Fruit fly (Drosophila melanogaster) whole organism, adult: ENCODE data around the gene CG43245.

Experiments
- CG11617 ChIP-seq: fragments of 200-800 bp; sonication (Bioruptor generic); optimal IDR thresholded peaks from 2 replicates; lab custom pipeline; 2017; ENCODE audit warnings: mild to moderate bottlenecking, missing biosample characterization, missing genetic modification reagents, missing genetic modification characterization
- CG12768 ChIP-seq: fragments of 200-800 bp; sonication (Bioruptor generic); optimal IDR thresholded peaks from 2 replicates; lab custom pipeline; 2017; ENCODE audit warnings: missing biosample characterization, missing genetic modification characterization, mild to moderate bottlenecking, moderate library complexity, missing genetic modification reagents
- CG14711 ChIP-seq: fragments of 200-800 bp; sonication (Bioruptor generic); optimal IDR thresholded peaks from 2 replicates; lab custom pipeline; 2018; ENCODE audit warnings: missing biosample characterization, mild to moderate bottlenecking, missing genetic modification characterization, moderate library complexity
- CG1620 ChIP-seq: fragments of 200-800 bp; sonication (Bioruptor generic); optimal IDR thresholded peaks from 2 replicates; lab custom pipeline; 2016; ENCODE audit warnings: missing biosample characterization, missing genetic modification characterization
- CG33017 ChIP-seq: fragments of 200-800 bp; sonication (Bioruptor generic); optimal IDR thresholded peaks from 2 replicates; lab custom pipeline; 2018; ENCODE audit warnings: missing biosample characterization, mild to moderate bottlenecking, missing genetic modification characterization, moderate library complexity
- CG5204 ChIP-seq: fragments of 200-800 bp; sonication (Bioruptor generic); optimal IDR thresholded peaks from 2 replicates; lab custom pipeline; 2016; ENCODE audit warnings: missing biosample characterization, missing genetic modification characterization
- CG7045 ChIP-seq: fragments of 200-800 bp; sonication (Bioruptor generic); optimal IDR thresholded peaks from 2 replicates; lab custom pipeline; 2017; ENCODE audit warnings: missing biosample characterization, mild to moderate bottlenecking, missing genetic modification characterization
- CG7101 ChIP-seq: fragments of 200-800 bp; sonication (Bioruptor generic); optimal IDR thresholded peaks from 2 replicates; lab custom pipeline; 2018; ENCODE audit warnings: missing biosample characterization, mild to moderate bottlenecking, missing genetic modification characterization, moderate library complexity
- Clk ChIP-seq: fragments of 200-800 bp; sonication (Bioruptor generic); optimal IDR thresholded peaks from 2 replicates; lab custom pipeline; 2017; ENCODE audit warnings: missing biosample characterization, missing genetic modification characterization
- Crg-1 ChIP-seq: fragments of 200-800 bp; sonication (Bioruptor generic); optimal IDR thresholded peaks from 2 replicates; lab custom pipeline; 2016; ENCODE audit warnings: missing biosample characterization, missing genetic modification characterization
- Hr96 ChIP-seq: fragments of 200-800 bp; sonication (Bioruptor generic); optimal IDR thresholded peaks from 2 replicates; lab custom pipeline; 2016; ENCODE audit warnings: missing biosample characterization, missing genetic modification characterization
- Mnt ChIP-seq: fragments of 200-800 bp; sonication (Bioruptor generic); optimal IDR thresholded peaks from 2 replicates; lab custom pipeline; 2016; ENCODE audit warnings: missing biosample characterization, mild to moderate bottlenecking, missing genetic modification characterization
- bab1 ChIP-seq: fragments of 200-800 bp; sonication (Bioruptor generic); optimal IDR thresholded peaks from 3 replicates; lab custom pipeline; 2019; ENCODE audit warnings: missing biosample characterization, mild to moderate bottlenecking, missing genetic modification characterization, moderate library complexity
- cic ChIP-seq: fragments of 200-800 bp; sonication (Bioruptor generic); optimal IDR thresholded peaks from 2 replicates; lab custom pipeline; 2017; ENCODE audit warnings: missing biosample characterization, mild to moderate bottlenecking, missing genetic modification characterization, moderate library complexity
- cnc ChIP-seq, 2 experiments: fragments of >200 bp; optimal IDR thresholded peaks; 2 replicates each; lab custom pipeline; 2017
- kay ChIP-seq: fragments of 200-800 bp; sonication (Bioruptor generic); peaks from one replicate; lab custom pipeline; 2016; ENCODE audit warnings: missing biosample characterization, missing genetic modification characterization, borderline replicate concordance
- ovo ChIP-seq: fragments of 200-800 bp; sonication (Bioruptor generic); optimal IDR thresholded peaks from 2 replicates; lab custom pipeline; 2016; ENCODE audit warnings: missing biosample characterization, missing genetic modification characterization
- pad ChIP-seq: fragments of 200-800 bp; sonication (Bioruptor generic); optimal IDR thresholded peaks from 3 replicates; lab custom pipeline; 2017; ENCODE audit warnings: missing biosample characterization, missing genetic modification characterization, mild to moderate bottlenecking, moderate library complexity, missing genetic modification reagents
- tj ChIP-seq: fragments of 200-800 bp; sonication (Bioruptor generic); optimal IDR thresholded peaks from 3 replicates; lab custom pipeline; 2017; ENCODE audit warnings: missing biosample characterization, mild to moderate bottlenecking, missing genetic modification characterization, moderate library complexity
- toe ChIP-seq: fragments of 200-800 bp; sonication (Bioruptor generic); optimal IDR thresholded peaks from 2 replicates; lab custom pipeline; 2016; ENCODE audit warnings: missing biosample characterization, missing genetic modification characterization

CG43245 gene

dm6 chr3L:10745547-10746189 is 26.1 kb upstream of the CG43245 start:
- TF ChIP-seq CG14711 (tag; lab: Kevin White, UChicago) (no peak), CG1620 (GFP tag; lab: Kevin White, UChicago) (no peak), cnc (optimal IDR thresholded peaks at IDR 0.05; lab: Kevin White, UChicago) (no peak), CG33017 (no peak), tj (GFP tag; lab: Kevin White, UChicago) (no peak), CG11617 (GFP tag; lab: Kevin White, UChicago) (no peak), ovo (GFP tag; lab: Kevin White, UChicago) (no peak), CG7045 (no peak), cic (GFP tag; lab: Kevin White, UChicago) (no peak)

DNA sequence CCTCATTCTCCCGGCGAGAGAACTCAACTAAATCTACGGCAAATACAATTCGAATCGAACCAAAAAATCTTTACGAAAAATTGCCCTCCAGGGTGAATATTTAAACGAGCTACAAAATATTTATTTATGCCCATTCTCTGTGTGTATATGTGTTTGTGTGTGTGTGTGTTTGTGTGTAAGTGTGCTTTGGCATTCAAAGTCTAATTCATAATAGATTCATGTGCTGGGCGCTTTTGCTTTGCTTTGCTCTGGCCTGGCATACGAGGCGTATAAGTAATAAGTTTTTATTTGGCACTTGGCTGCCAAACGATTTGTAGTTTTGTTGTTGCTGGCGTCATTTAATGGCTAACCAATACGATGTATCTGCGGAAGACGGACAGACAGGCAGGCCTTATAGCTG is 24.3 kb upstream of the CG43245 start:
- TF ChIP-seq CG7045 (no peak), kay (peak; percentile 39)

DNA sequence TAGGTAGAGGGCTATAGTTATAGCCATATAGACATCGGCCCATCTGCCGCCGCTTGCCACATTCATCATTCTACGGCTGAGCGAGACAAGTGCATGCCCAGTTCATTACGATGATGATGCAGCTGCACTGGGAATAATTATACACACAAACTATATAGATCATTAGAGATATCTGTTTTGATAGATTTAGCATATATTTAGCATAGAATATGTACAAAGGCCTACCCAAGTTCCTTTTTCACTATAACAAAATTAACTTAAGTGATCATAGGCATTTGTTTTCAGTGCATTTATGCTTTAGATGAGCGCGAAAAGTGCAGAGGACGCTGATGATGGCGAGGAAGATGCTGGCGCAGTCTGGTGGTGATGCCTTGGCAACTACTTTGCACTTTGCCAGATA is 21.1 kb upstream of the CG43245 start:
- TF ChIP-seq CG12768 (no peak), Hr96 (GFP tag; lab: Kevin White, UChicago) (peak; percentile 6)

DNA sequence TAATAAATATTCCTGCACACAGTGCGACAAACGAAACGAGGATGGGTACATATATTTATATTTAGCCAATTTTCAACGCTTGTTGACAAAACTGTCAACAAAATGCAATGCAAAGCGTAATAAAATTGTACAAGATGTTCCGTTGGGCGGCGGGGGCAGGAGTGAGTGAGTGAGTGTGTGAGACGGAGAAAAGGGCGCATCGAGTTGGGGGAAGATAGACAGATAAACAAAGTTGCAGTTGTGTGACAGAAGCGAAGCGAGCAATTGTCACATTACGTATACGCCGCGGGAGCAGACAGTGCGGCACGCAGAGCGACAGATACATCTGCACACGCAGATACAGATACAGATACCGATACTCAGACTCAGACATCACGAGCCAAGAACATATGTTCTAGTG is 20.4 kb upstream of the CG43245 start:
- no peak for TF ChIP-seq CG33017
- TF ChIP-seq CG14711 (tag; lab: Kevin White, UChicago): no peak
- TF ChIP-seq Hr96 (GFP tag; lab: Kevin White, UChicago): no peak

DNA sequence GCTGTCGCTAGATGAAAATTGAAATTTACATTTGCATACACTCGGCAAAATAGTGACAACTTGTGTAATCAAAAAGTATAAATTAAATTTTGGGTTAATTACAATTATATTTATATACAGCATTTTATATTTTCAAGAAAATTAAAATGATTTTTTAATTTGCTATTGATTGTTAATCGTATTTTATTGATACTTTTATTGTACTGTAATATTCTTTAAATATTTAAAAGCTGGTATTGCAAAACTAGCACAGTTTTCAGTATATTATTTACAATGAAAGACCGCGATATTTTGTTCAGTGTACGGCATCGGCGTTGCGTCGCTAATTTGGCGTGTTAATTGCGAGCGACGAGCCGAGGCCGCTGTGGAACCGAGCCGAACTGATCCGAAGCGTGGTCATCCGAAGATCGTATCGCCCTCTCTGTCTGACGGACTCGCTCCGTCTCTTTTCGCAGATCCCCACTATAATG is 19.1 kb upstream of the CG43245 start:
- TF ChIP-seq toe (GFP tag; lab: Kevin White, UChicago) (no peak), CG1620 (GFP tag; lab: Kevin White, UChicago) (no peak), CG5204 (peak; percentile 3), pad (GFP tag; lab: Kevin White, UChicago) (peak; percentile 45), kay (no peak), CG12768 (peak; percentile 28), CG11617 (GFP tag; lab: Kevin White, UChicago) (peak; percentile 65), ovo (GFP tag; lab: Kevin White, UChicago) (peak; percentile 8), Clk (GFP tag; lab: Kevin White, UChicago) (peak; percentile 10), bab1 (GFP tag; lab: Kevin White, UChicago) (peak; percentile 80), CG7045 (peak; percentile 63), cic (GFP tag; lab: Kevin White, UChicago) (no peak), CG14711 (tag; lab: Kevin White, UChicago) (peak; percentile 75), cnc (optimal IDR thresholded peaks at IDR 0.05; lab: Kevin White, UChicago) (no peak), Hr96 (GFP tag; lab: Kevin White, UChicago) (no peak), CG7101 (tag; lab: Kevin White, UChicago) (peak; percentile 81), tj (GFP tag; lab: Kevin White, UChicago) (peak; percentile 54), Mnt (GFP tag; lab: Kevin White, UChicago) (no peak), Crg-1 (GFP tag; lab: Kevin White, UChicago) (peak; percentile 23), CG33017 (peak; percentile 85)

DNA sequence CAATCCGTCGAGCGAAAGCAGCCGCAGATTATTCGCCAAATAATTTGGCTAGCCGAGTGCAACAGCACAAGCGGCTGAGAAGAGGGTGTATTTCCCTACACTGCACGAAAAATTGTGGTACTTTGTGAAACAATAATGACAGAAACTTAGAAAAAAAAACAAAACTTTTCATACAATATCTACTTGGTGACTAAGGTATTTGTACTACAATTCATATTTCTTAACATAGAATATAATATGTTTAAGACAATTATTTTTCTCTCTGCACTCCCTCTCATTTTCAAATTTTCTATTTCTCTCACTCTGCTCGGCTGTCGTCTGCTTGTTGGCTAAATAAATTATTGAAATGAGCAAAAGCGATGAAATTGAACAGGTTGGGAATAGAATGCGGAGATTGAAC is 15.6 kb upstream of the CG43245 start:
- TF ChIP-seq CG33017 (peak; percentile 39), ovo (GFP tag; lab: Kevin White, UChicago) (no peak), cic (GFP tag; lab: Kevin White, UChicago) (no peak), CG12768 (peak; percentile 11), CG7101 (tag; lab: Kevin White, UChicago) (peak; percentile 42), CG7045 (peak; percentile 53), kay (no peak), toe (GFP tag; lab: Kevin White, UChicago) (peak; percentile 70), CG14711 (tag; lab: Kevin White, UChicago) (peak; percentile 44), CG5204 (peak; percentile 51)

- TF ChIP-seq CG12768 (no peak), CG11617 (GFP tag; lab: Kevin White, UChicago) (no peak), tj (GFP tag; lab: Kevin White, UChicago) (no peak), Mnt (GFP tag; lab: Kevin White, UChicago) (no peak), CG7101 (tag; lab: Kevin White, UChicago) (no peak), cic (GFP tag; lab: Kevin White, UChicago) (no peak), CG14711 (tag; lab: Kevin White, UChicago) (no peak), Hr96 (GFP tag; lab: Kevin White, UChicago) (no peak)
These were observed 14.8 kb upstream of the CG43245 start for dm6 chr3L:10756919-10757318.

dm6 chr3L:10757605-10758004 is 14.1 kb upstream of the CG43245 start:
- TF ChIP-seq CG7045 (no peak), pad (GFP tag; lab: Kevin White, UChicago) (no peak), Crg-1 (GFP tag; lab: Kevin White, UChicago) (no peak), kay (no peak), CG11617 (GFP tag; lab: Kevin White, UChicago) (no peak), CG33017 (no peak), toe (GFP tag; lab: Kevin White, UChicago) (no peak), ovo (GFP tag; lab: Kevin White, UChicago) (no peak), CG5204 (no peak), CG7101 (tag; lab: Kevin White, UChicago) (no peak), Clk (GFP tag; lab: Kevin White, UChicago) (no peak), CG14711 (tag; lab: Kevin White, UChicago) (no peak), cnc (optimal IDR thresholded peaks at IDR 0.05; lab: Kevin White, UChicago) (no peak), CG1620 (GFP tag; lab: Kevin White, UChicago) (no peak), Hr96 (GFP tag; lab: Kevin White, UChicago) (no peak), Mnt (GFP tag; lab: Kevin White, UChicago) (no peak), tj (GFP tag; lab: Kevin White, UChicago) (no peak), cic (GFP tag; lab: Kevin White, UChicago) (no peak), bab1 (GFP tag; lab: Kevin White, UChicago) (no peak)
